Fruit fly (Drosophila melanogaster) S2 (cell line): ENCODE measurements around the gene CG9297.

Source experiments
- CG8478 ChIP-seq: fragments of >200 bp; optimal IDR thresholded peaks from 2 replicates; lab custom pipeline; 2018
- CTCF ChIP-seq, 2 experiments: fragments of >200 bp; optimal IDR thresholded peaks; 2 replicates each; lab custom pipeline; 2018

DNA sequence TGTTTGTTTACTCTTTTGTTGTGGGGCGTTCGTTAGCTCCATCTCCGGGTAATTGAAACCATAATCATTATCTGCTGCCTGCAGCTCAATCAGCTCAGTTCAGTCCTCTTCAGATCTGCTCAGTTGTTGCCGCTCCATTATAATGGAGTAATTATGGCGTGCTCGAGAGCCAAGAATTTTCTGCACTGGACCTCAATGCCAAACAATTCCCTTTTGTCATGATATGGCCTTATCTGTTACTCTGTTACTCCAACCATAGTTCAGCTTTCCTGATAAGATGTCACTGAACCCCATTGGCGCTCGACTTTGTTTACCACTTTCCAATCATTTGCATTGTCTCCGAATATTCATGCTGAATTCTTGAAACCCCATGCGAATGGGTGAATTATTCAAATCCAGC is 19.5 kb downstream of the CG9297 start:
- TF ChIP-seq CG8478 (no peak), CTCF (optimal IDR thresholded peaks at IDR 0.05; lab: Kevin White, UChicago) (no peak)
